Worm (Caenorhabditis elegans) whole organism, dauer: ENCODE results near the gene Y97E10AR.4.

Source experiments
- unc-62 ChIP-seq: sonication (generic microtip); optimal IDR thresholded peaks from 2 replicates; lab custom pipeline; 2017; ENCODE audit warnings: missing biosample characterization, missing genetic modification reagents, missing genetic modification characterization

Gene Y97E10AR.4

DNA sequence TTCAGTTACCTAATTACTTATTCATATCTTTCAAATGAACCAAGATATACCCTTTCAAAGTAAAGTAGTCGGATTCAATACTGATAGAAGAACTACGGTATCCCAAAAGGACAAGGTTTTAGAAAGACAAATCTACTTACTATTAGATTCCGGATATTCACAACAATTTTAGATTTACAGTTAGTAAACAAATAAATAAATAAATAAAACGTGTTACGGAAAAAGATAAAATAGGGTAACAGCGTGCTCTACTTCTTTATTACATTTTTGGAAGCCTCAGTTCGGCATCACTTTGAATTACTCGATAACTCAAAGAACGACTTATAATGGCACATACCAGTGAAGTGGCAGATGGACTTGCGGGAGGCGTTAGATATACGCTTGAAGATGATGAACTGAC lies 5.0 kb downstream of the Y97E10AR.4 start, which contains the start of gene Y97E10AR.8:
Y97E10AR.8 (plus strand) TSS at position 301 of the 400 bp plus-strand sequence.
- TF ChIP-seq unc-62 (GFP tag; lab: Kevin White, UChicago) = no peak

DNA sequence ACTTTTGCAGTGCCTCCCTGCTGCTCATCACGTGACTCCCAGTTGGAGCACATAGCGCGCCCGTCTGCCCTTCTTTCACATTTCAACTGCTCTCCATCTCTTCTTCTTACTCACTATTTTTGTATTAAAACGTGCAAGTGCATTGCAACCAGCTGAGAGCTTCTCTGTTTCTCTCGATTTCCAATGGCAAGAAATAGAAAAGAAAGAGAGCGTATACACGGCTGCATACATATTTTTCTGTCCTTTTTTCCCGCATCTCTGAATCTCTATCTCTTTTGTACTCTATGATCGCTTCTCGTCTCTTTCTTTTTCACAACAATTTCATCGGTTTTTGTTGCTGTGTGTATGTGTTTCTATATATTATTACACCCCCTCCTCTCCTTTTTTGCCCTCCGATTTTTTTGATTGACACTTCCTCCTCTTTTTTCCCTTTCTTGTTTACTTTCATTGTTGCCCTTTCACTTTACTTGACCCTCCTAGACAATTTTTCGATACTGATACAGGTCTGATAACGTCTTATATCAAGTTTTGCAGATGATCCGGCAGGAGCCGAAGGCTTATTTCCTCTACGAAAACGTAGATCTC lies 9.0 kb downstream of the Y97E10AR.4 start, which contains the start of gene Y97E10AR.1:
Y97E10AR.1 (plus strand) TSS at position 535 of the 585 bp plus-strand sequence.
- no peak for TF ChIP-seq unc-62 (GFP tag; lab: Kevin White, UChicago)

DNA sequence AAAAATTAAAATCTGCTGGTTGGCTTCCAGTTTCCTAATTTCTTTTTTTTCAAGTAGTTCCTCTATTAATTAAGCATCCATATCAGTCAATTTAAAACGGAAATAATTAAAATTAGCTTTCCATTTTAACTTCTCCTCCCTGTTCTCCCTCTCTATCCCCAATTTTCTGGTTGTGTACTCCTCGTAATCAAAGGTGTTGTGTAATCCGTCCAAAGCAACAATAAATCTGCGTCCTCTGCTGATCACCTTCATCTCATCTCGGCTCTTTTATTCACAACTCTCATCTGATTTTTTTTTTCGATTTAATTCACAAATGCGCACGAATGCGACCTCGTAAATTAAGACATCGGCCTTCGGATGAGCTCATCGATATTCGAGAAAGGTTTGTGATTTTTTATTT lies 14.2 kb downstream of the Y97E10AR.4 start, which contains the start of gene Y97E10AR.2:
Y97E10AR.2 (plus strand) TSS at position 301 of the 400 bp plus-strand sequence.
- no peak for TF ChIP-seq unc-62 (GFP tag; lab: Kevin White, UChicago)

DNA sequence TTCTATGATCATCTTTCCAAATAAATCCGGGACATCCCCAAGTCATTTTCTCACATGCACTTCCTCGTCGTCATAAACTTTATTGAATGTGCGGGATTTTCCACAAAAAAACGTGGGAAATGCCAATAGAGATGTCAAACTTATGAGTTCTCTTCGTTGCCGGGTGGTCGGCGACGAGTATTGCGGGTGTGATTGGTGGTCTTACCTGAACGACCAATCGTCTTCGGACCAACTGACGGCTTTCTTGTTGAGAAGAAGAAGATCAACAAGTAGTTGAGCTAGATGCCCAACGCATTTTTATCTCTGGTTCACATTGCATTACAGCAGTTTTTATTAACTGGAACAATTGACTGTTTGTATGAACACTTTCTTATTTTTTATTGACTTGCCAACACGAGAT lies 14.9 kb downstream of the Y97E10AR.4 start:
- no peak for TF ChIP-seq unc-62 (GFP tag; lab: Kevin White, UChicago)

DNA sequence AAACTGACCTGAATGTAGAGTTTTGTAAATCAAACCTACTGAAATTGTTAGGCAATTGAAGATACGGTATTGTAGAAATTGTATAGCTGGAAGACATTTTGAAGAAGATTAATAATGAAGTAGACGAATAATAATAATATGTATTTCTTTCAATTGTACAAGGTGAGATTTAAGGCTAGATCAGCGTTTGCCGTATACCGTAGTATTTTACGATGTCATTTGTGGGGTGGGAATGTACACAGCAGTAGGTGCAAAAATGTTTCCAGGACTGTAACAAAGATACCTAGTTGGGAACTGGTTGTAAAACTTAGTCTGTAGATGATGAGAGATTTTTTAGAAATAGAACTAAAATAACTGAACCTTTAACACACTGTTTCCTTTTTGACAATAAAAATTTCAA lies 15.5 kb downstream of the Y97E10AR.4 start, which contains the start of gene ceh-76:
ceh-76 (minus strand) TSS at position 101 of the 400 bp plus-strand sequence.
- TF ChIP-seq unc-62 (GFP tag; lab: Kevin White, UChicago) = no peak

DNA sequence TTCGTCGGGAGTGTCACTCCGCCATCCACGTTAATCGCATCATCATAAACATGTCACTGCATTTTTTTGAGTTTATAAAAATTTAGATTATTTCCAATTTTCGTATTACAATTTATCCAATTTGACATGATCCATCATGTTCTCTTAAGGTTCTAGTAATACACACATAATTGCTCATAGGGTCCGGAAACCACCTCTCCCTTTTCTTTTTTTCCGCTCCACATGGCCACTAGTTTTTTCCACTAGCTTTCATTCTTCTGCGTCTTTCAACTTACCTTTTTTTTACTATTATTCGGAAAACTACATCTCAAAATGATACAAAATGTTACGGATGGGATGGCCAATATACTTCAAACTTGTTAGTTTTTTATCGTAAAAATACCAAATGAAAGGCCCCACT lies 24.2 kb downstream of the Y97E10AR.4 start, which contains the start of gene Y97E10AL.1:
Y97E10AL.1 (plus strand) TSS at position 301 of the 400 bp plus-strand sequence.
- TF ChIP-seq unc-62 (GFP tag; lab: Kevin White, UChicago) = no peak

DNA sequence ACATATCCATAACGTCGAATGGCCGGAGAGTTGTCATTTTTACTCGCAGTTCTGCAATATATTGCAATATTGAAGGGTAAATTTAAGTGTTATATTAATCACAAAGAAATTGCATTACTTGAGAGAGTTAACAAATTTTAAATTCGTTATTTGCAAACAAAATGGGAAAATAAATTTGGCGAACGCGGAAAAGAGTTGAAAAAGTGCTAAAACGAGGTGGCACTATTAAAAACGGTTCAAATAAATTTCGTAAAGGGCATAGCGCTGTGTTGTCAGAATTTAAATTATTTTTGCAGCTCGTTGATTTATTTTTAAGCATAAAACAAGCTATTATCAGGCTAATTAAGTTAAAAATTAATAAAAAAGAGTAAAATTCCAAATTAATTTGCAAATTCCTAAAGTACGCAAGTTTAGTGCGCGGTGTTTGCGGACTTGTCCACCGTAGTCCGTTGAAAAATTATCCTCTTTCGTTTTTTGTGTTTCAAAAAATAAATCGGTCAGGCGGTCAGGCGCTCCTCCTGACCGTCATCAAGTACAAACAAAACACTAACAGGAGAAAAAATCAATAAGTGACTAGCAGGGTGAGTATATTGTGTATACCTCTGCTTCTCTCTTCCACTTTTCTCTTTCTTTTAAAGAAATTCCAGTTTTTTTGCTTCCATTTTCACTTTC lies 26.5 kb downstream of the Y97E10AR.4 start, which contains the start of the genes natb-1 and abhd-12:
natb-1 (minus strand) TSS at position 51 of the 672 bp plus-strand sequence.
abhd-12 (plus strand) TSS at position 499 of the 672 bp plus-strand sequence.
- no peak for TF ChIP-seq unc-62 (GFP tag; lab: Kevin White, UChicago)

DNA sequence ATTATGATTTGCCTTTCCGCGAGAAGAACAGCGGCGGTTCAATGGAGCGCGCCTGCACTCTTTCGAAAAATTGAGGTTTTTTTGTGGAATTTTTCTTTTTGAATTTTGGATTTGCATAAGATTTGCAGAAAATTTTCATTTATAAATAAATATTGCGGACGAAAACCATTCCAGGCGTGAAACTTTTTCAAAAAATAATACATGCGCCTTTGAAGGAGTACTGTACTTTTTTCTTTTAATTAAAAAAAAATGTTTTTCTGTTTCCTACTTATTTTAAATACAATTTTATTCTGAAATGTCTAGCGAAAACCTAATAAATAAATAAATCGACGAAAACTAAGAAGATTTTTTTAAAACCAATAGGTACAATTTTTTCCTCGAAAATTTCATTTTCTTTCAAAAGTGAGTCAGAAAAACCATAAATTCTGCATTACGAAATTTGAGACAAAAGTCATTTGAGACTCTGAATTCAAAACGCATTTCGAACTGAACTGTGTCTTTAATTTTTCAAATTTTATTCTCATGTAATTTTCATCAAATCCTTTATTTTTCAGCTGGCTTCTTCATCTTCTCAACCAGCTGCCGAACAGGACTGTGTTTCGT lies 28.9 kb downstream of the Y97E10AR.4 start, which contains the start of gene F26D11.1:
F26D11.1 (plus strand) TSS at position 553 of the 603 bp plus-strand sequence.
- no peak for TF ChIP-seq unc-62 (GFP tag; lab: Kevin White, UChicago)

DNA sequence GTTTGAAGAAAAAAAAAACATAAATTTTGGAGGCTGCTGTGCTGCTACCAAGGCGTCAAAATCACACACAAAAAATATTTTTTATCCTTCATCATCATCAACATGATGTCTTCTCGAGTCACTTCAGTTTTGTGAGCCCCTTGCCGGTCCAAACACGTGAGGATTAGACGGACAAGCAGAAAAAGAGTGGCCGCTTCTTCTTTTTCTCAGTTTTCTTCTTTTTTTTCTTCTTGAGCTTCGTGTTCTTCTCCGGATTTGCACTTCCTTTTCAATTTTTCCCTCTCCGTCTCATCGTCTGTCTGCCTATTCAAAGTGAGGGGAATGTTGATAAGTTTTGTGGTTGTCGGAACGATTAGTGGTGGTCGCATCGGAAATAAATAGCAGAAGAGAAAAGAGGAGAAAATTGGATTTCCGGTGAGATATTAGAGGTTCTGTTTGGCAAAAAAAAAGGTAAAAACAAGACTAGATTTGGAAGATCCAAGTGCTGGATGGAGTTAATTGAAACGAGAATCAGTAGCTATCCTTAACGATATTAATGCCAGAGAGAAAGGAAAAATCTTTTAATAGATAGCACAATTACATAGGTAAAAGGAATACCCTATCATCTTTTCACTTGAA lies 29.6 kb downstream of the Y97E10AR.4 start:
- TF ChIP-seq unc-62 (GFP tag; lab: Kevin White, UChicago) = no peak

DNA sequence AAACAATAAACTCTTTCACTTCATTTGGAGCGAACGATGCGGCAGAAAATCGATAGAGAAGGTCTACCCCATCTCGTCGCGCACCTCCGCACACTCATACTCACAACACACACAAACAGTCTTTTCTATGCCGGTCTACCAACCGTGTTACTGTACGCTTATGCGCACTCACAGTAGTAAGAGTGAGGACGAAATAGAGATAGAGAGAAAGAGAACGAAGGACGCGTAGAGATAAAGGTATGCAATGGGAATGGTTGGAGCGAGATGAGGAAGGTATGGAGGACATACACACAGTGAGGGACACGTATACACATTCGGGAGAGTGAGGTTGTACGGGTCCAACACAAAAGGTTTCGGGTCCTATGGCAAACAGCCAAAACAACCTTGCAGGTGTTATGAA lies 31.2 kb downstream of the Y97E10AR.4 start:
- TF ChIP-seq unc-62 (GFP tag; lab: Kevin White, UChicago) = no peak

DNA sequence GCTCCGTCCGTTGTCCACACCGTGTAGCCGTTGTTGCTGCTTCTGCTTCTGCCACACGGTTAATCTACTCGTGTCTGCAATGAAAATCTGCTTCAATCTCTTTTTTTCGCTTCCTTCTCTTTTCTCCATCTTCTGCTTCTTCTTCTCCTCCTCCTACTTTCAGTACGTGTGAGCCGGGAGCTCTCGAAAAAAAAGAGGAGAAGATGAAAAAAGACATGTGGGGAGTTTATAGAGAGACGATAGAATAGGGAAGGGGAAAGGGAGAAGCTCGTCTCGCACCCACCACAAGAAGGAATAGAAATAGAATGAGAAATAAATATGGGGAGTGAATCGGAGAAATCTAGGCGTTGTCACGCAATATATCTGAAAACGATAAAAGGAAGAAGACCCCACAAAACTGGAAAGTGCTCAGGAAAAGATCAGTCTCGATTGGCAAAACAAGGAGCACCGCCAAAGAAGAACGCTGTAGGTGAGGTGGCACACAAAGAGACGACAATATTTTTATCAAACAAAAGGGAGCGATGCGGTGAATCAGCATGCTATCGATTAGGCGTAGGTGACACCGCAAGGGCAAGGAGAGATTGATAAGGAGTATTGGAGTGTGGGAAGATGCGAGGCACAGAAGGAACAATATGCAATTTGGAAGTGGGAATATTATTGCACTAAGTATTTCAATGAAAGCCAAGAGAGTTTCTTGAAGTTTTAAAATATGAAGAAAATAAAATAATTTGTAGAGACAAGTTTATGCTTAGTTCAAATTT lies 32.2 kb downstream of the Y97E10AR.4 start, which contains the start of gene let-413:
let-413 (minus strand) TSS at position 76 of the 761 bp plus-strand sequence.
- no peak for TF ChIP-seq unc-62 (GFP tag; lab: Kevin White, UChicago)

DNA sequence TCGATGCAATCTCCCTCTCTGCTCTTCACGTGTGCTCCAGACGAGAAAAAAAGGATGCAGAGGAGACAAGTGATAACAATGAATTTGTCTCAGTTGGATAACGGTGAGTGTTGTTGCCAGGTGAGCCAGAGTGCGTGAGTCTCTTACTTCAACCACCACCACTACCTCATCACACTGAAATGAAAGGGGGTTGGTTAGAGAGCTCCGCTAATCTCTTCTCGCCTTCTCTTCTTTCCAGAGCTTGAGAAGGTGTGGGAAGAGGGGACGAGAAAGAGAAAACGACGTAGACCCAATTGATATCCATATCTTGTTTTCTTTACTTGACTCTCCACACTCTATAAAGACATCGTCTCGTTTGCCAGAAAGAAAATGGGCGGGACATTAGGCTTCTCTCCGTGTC lies 38.7 kb downstream of the Y97E10AR.4 start:
- TF ChIP-seq unc-62 (GFP tag; lab: Kevin White, UChicago) = no peak

DNA sequence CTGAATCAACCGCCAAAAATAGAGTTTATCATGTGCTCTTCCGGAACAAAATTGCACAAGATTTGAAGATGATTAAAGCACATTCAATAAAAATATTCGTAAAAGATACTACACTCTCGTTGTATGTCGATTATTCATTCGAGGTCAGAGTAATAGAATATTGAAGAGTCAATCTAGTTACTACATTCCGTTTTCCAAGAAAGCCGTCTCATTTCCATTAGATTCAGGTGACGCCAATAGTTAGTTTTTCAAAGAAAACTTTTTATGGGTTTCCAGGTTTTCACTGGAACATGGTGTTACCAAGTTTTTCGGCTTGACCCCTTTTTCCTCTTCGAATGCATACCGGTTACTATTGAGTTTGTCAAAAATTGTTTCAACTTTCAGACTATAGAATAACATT lies 39.5 kb downstream of the Y97E10AR.4 start:
- no peak for TF ChIP-seq unc-62 (GFP tag; lab: Kevin White, UChicago)

DNA sequence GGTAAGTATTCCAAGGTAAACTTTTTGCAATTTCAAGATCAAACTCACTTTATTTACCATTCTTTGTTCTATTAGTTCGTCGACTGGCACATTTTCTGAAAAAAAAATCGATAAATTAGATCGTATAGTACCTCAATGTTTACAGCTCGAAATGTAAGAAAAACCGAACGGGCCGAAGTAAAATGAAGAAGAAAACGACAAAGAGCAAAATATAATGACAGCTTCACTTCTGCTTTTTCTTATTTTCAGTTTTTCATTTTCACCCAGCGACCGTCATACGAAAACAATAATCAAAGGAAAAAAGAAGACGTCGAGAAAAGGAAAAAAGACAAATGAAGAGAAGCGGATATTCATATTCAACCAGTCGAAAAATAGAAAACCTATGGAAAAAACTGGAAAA lies 40.9 kb downstream of the Y97E10AR.4 start, which contains the start of gene che-7:
che-7 (minus strand) TSS at position 101 of the 400 bp plus-strand sequence.
- TF ChIP-seq unc-62 (GFP tag; lab: Kevin White, UChicago) = no peak
